Fruit fly (Drosophila melanogaster) whole organism, embryonic: Measurements from ENCODE around the gene Pk34A.

Experiments
- Atf6 ChIP-seq: fragments of 200-800 bp; sonication (Bioruptor generic); IDR thresholded peaks from 2 replicates; pipeline ENCODE4 v1.3.6; 2022; ENCODE audit warnings: missing biosample characterization, missing genetic modification characterization
- Awh ChIP-seq: fragments of 200-800 bp; sonication (Bioruptor generic); IDR thresholded peaks from 2 replicates; pipeline ENCODE4, ENCODE4 v1.3.6; 2022; ENCODE audit warnings: missing biosample characterization, missing genetic modification characterization
- Bdp1 ChIP-seq: fragments of 200-800 bp; sonication (Bioruptor generic); optimal IDR thresholded peaks from 3 replicates; lab custom pipeline; 2016; ENCODE audit warnings: missing biosample characterization, missing genetic modification characterization
- CG10147 ChIP-seq: fragments of 200-800 bp; sonication (Bioruptor generic); optimal IDR thresholded peaks from 2 replicates; lab custom pipeline; 2019; ENCODE audit warnings: missing biosample characterization, mild to moderate bottlenecking, missing genetic modification characterization, moderate library complexity
- CG10366 ChIP-seq: fragments of 200-800 bp; sonication (Bioruptor generic); IDR thresholded peaks from 2 replicates; pipeline ENCODE4 v1.3.6; 2022; ENCODE audit warnings: missing biosample characterization, missing genetic modification characterization
- CG10543 ChIP-seq: fragments of 200-800 bp; sonication (Bioruptor generic); optimal IDR thresholded peaks from 3 replicates; lab custom pipeline; 2017; ENCODE audit warnings: missing biosample characterization, mild to moderate bottlenecking, missing genetic modification characterization, moderate library complexity
- CG10565 ChIP-seq: fragments of 200-800 bp; sonication (Bioruptor generic); optimal IDR thresholded peaks from 3 replicates; lab custom pipeline; 2016; ENCODE audit warnings: missing biosample characterization, mild to moderate bottlenecking, missing genetic modification characterization
- CG12299 ChIP-seq: fragments of 200-800 bp; sonication (Bioruptor generic); optimal IDR thresholded peaks from 2 replicates; lab custom pipeline; 2018; ENCODE audit warnings: missing biosample characterization, mild to moderate bottlenecking, missing genetic modification characterization
- CG12659 ChIP-seq: fragments of 200-800 bp; sonication (Bioruptor generic); optimal IDR thresholded peaks from 3 replicates; lab custom pipeline; 2017; ENCODE audit warnings: mild to moderate bottlenecking, missing biosample characterization, missing genetic modification reagents, missing genetic modification characterization
- CG13424 ChIP-seq: fragments of 200-800 bp; sonication (Bioruptor generic); optimal IDR thresholded peaks from 2 replicates; lab custom pipeline; 2019; ENCODE audit warnings: missing biosample characterization, mild to moderate bottlenecking, missing genetic modification characterization, moderate library complexity
- CG15696 ChIP-seq: fragments of 200-800 bp; sonication (Bioruptor generic); optimal IDR thresholded peaks from 2 replicates; lab custom pipeline; 2019; ENCODE audit warnings: missing biosample characterization, mild to moderate bottlenecking, missing genetic modification characterization, moderate library complexity
- CG16863 ChIP-seq: fragments of 200-800 bp; sonication (Bioruptor generic); optimal IDR thresholded peaks from 3 replicates; lab custom pipeline; 2016; ENCODE audit warnings: missing biosample characterization, missing genetic modification characterization
- CG17328 ChIP-seq: fragments of 200-800 bp; sonication (Bioruptor generic); IDR thresholded peaks from 2 replicates; pipeline ENCODE4 v1.3.6; 2022; ENCODE audit warnings: missing biosample characterization, missing genetic modification characterization
- CG17359 ChIP-seq: fragments of 200-800 bp; sonication (Bioruptor generic); optimal IDR thresholded peaks from 3 replicates; lab custom pipeline; 2018; ENCODE audit warnings: missing biosample characterization, mild to moderate bottlenecking, missing genetic modification characterization, moderate library complexity
- CG17568 ChIP-seq: fragments of 200-800 bp; sonication (Bioruptor generic); optimal IDR thresholded peaks from 2 replicates; lab custom pipeline; 2018; ENCODE audit warnings: missing biosample characterization, mild to moderate bottlenecking, missing genetic modification characterization, moderate library complexity
- CG18011 ChIP-seq: fragments of 200-800 bp; sonication (Bioruptor generic); optimal IDR thresholded peaks from 2 replicates; lab custom pipeline; 2017; ENCODE audit warnings: missing biosample characterization, missing genetic modification characterization, mild to moderate bottlenecking, moderate library complexity, missing genotype
- CG2202 ChIP-seq: fragments of 200-800 bp; sonication (Bioruptor generic); optimal IDR thresholded peaks from 2 replicates; lab custom pipeline; 2018; ENCODE audit warnings: missing biosample characterization, mild to moderate bottlenecking, missing genetic modification characterization
- CG2678 ChIP-seq: fragments of 200-800 bp; sonication (Bioruptor generic); optimal IDR thresholded peaks from 3 replicates; lab custom pipeline; 2019; ENCODE audit warnings: missing biosample characterization, mild to moderate bottlenecking, missing genetic modification characterization, moderate library complexity
- CG33557 ChIP-seq: fragments of 200-800 bp; sonication (Bioruptor generic); optimal IDR thresholded peaks from 2 replicates; lab custom pipeline; 2019; ENCODE audit warnings: missing biosample characterization, mild to moderate bottlenecking, missing genetic modification characterization, moderate library complexity
- CG3838 ChIP-seq: fragments of 200-800 bp; sonication (Bioruptor generic); optimal IDR thresholded peaks from 3 replicates; lab custom pipeline; 2016; ENCODE audit warnings: missing biosample characterization, missing genetic modification characterization
- CG6683 ChIP-seq: fragments of 200-800 bp; sonication (Bioruptor generic); optimal IDR thresholded peaks from 2 replicates; lab custom pipeline; 2017; ENCODE audit warnings: missing biosample characterization, mild to moderate bottlenecking, missing genetic modification characterization, missing genetic modification reagents
- CG7271 ChIP-seq: fragments of 200-800 bp; sonication (Bioruptor generic); optimal IDR thresholded peaks from 2 replicates; lab custom pipeline; 2018; ENCODE audit warnings: missing biosample characterization, mild to moderate bottlenecking, missing genetic modification characterization, moderate library complexity
- CG9876 ChIP-seq: fragments of 200-800 bp; sonication (Bioruptor generic); optimal IDR thresholded peaks from 2 replicates; lab custom pipeline; 2016; ENCODE audit warnings: missing biosample characterization, missing genetic modification characterization
- CTCF ChIP-seq: fragments of 200-800 bp; sonication (Bioruptor generic); optimal IDR thresholded peaks from 2 replicates; lab custom pipeline; 2017; ENCODE audit warnings: missing biosample characterization, mild to moderate bottlenecking, missing genetic modification characterization, moderate library complexity
- Fer2 ChIP-seq: fragments of 200-800 bp; sonication (Bioruptor generic); optimal IDR thresholded peaks from 2 replicates; lab custom pipeline; 2018; ENCODE audit warnings: missing biosample characterization, mild to moderate bottlenecking, missing genetic modification characterization, moderate library complexity
- HLH54F ChIP-seq: fragments of 200-800 bp; sonication (Bioruptor generic); optimal IDR thresholded peaks from 3 replicates; lab custom pipeline; 2016; ENCODE audit warnings: missing biosample characterization, missing genetic modification characterization
- Hey ChIP-seq: fragments of 200-800 bp; sonication (Bioruptor generic); optimal IDR thresholded peaks from 3 replicates; lab custom pipeline; 2018; ENCODE audit warnings: missing biosample characterization, mild to moderate bottlenecking, missing genetic modification characterization
- MESR4 ChIP-seq: fragments of 200-800 bp; sonication (Bioruptor generic); optimal IDR thresholded peaks from 2 replicates; lab custom pipeline; 2018; ENCODE audit warnings: missing biosample characterization, mild to moderate bottlenecking, missing genetic modification characterization, moderate library complexity
- Nf-YA ChIP-seq: fragments of 200-800 bp; sonication (Bioruptor generic); IDR thresholded peaks from 2 replicates; pipeline ENCODE4 v1.3.6; 2022; ENCODE audit warnings: missing biosample characterization, missing genetic modification characterization
- ab ChIP-seq: fragments of 200-800 bp; sonication (Bioruptor generic); optimal IDR thresholded peaks from 2 replicates; lab custom pipeline; 2016; ENCODE audit warnings: missing biosample characterization, missing genetic modification characterization
- ase ChIP-seq: fragments of 200-800 bp; sonication (Bioruptor generic); IDR thresholded peaks from 3 replicates; pipeline ENCODE4 v1.3.6; 2022; ENCODE audit warnings: missing biosample characterization, missing genetic modification characterization
- az2 ChIP-seq: fragments of 200-800 bp; sonication (Bioruptor generic); optimal IDR thresholded peaks from 3 replicates; lab custom pipeline; 2016; ENCODE audit warnings: missing biosample characterization, missing genetic modification characterization
- bbx ChIP-seq: fragments of 200-800 bp; sonication (Bioruptor generic); IDR thresholded peaks from 2 replicates; pipeline ENCODE4 v1.3.6; 2022; ENCODE audit warnings: missing biosample characterization, missing genetic modification characterization; ENCODE audit not compliant: partially characterized antibody
- caup ChIP-seq: fragments of 200-800 bp; sonication (Bioruptor generic); optimal IDR thresholded peaks from 3 replicates; lab custom pipeline; 2017; ENCODE audit warnings: missing biosample characterization, mild to moderate bottlenecking, missing genetic modification characterization, moderate library complexity; ENCODE audit not compliant: severe bottlenecking
- croc ChIP-seq: fragments of 200-800 bp; sonication (Bioruptor generic); conservative IDR thresholded peaks from 3 replicates; pipeline ENCODE4 v1.3.6; 2022; ENCODE audit warnings: missing biosample characterization, missing genetic modification characterization
- dan ChIP-seq: fragments of 200-800 bp; sonication (Bioruptor generic); IDR thresholded peaks from 2 replicates; pipeline ENCODE4 v1.3.6; 2022; ENCODE audit warnings: missing biosample characterization, missing genetic modification characterization
- dati ChIP-seq: fragments of 200-800 bp; sonication (Bioruptor generic); IDR thresholded peaks from 2 replicates; pipeline ENCODE4 v1.3.6; 2022; ENCODE audit warnings: missing biosample characterization, missing genetic modification characterization
- dmrt99B ChIP-seq: fragments of 200-800 bp; sonication (Bioruptor generic); optimal IDR thresholded peaks from 2 replicates; lab custom pipeline; 2018; ENCODE audit warnings: missing biosample characterization, mild to moderate bottlenecking, missing genetic modification characterization, moderate library complexity
- fru ChIP-seq: fragments of >200 bp; optimal IDR thresholded peaks from 2 replicates; lab custom pipeline; 2017
- grau ChIP-seq: fragments of 200-800 bp; optimal IDR thresholded peaks from 3 replicates; lab custom pipeline; 2019; ENCODE audit warnings: missing biosample characterization, mild to moderate bottlenecking, missing genetic modification characterization, moderate library complexity
- gro ChIP-seq: fragments of 200-800 bp; sonication (Bioruptor generic); optimal IDR thresholded peaks from 2 replicates; lab custom pipeline; 2016; ENCODE audit warnings: missing biosample characterization, missing genetic modification characterization
- gsb-n ChIP-seq: fragments of 200-800 bp; sonication (Bioruptor generic); optimal IDR thresholded peaks from 3 replicates; lab custom pipeline; 2018; ENCODE audit warnings: missing biosample characterization, mild to moderate bottlenecking, missing genetic modification characterization
- h ChIP-seq: fragments of >200 bp; optimal IDR thresholded peaks from 2 replicates; lab custom pipeline; 2017
- jigr1 ChIP-seq: fragments of 200-800 bp; sonication (Bioruptor generic); IDR thresholded peaks from 3 replicates; pipeline ENCODE4 v1.3.6; 2022; ENCODE audit warnings: missing biosample characterization, missing genetic modification characterization
- nerfin-2 ChIP-seq: fragments of 200-800 bp; sonication (Bioruptor generic); IDR thresholded peaks from 2 replicates; pipeline ENCODE4 v1.3.6; 2022; ENCODE audit warnings: missing biosample characterization, missing genetic modification characterization; ENCODE audit not compliant: partially characterized antibody
- pb ChIP-seq: fragments of 200-800 bp; sonication (Bioruptor generic); optimal IDR thresholded peaks from 3 replicates; lab custom pipeline; 2016; ENCODE audit warnings: missing biosample characterization, missing genetic modification characterization
- pros ChIP-seq: fragments of 200-800 bp; sonication (Bioruptor generic); optimal IDR thresholded peaks from 3 replicates; lab custom pipeline; 2019; ENCODE audit warnings: missing biosample characterization, mild to moderate bottlenecking, missing genetic modification characterization, moderate library complexity
- sim ChIP-seq: fragments of 200-800 bp; sonication (Bioruptor generic); IDR thresholded peaks from 2 replicates; pipeline ENCODE4 v1.3.6; 2022; ENCODE audit warnings: missing biosample characterization, missing genetic modification characterization
- tx ChIP-seq: fragments of 200-800 bp; sonication (Bioruptor generic); optimal IDR thresholded peaks from 2 replicates; lab custom pipeline; 2016; ENCODE audit warnings: missing biosample characterization, missing genetic modification characterization
- zen ChIP-seq: fragments of 200-800 bp; sonication (Bioruptor generic); optimal IDR thresholded peaks from 3 replicates; lab custom pipeline; 2018; ENCODE audit warnings: missing biosample characterization, mild to moderate bottlenecking, missing genetic modification characterization, moderate library complexity
- zf30C ChIP-seq: fragments of 200-800 bp; sonication (Bioruptor generic); optimal IDR thresholded peaks from 3 replicates; lab custom pipeline; 2018; ENCODE audit warnings: missing biosample characterization, mild to moderate bottlenecking, missing genetic modification characterization

The Pk34A gene

DNA sequence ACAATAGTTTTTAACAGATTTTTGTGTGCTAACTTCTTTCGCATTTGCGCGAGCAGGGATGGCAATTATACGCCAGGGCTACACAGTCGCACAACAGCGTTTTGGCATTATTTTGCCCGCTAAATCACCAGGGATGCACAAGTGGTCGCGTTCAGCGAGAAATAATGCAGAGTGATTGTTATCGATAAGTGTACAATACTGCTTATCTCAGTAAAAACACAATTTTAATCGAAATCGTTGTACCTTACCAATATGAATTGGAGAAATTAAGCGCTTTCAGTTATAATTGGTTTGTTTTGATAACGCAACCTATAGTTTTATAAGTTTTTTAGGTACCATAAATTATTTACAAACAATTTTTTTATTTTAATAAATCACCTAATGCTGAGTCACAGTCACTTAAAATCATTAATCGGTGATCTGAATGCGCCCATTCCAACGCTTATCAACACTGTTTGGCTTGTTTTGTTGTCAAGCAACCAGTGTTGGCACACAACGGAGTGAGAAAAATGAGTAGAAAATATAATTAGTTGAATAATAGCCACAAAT, 18.2 kb downstream of the Pk34A start, which contains the start of the genes Sfmbt and CG5439 (continued):
- peak; percentile 26 for TF ChIP-seq CG3838
- peak; percentile 88 for TF ChIP-seq HLH54F (GFP tag; lab: Kevin White, UChicago)
- no peak for TF ChIP-seq h (lab: Kevin White, UChicago)
- TF ChIP-seq fru (lab: Kevin White, UChicago) = no peak
- peak; percentile 17 for TF ChIP-seq gro
- no peak for TF ChIP-seq CG17359
- TF ChIP-seq Bdp1 (GFP tag; lab: Kevin White, UChicago) = peak; percentile 67
- no peak for TF ChIP-seq zf30C (GFP tag; lab: Kevin White, UChicago)
- TF ChIP-seq Fer2 (tag; lab: Kevin White, UChicago) = peak; percentile 57
- TF ChIP-seq CTCF (GFP tag; lab: Kevin White, UChicago) = peak; percentile 10
- TF ChIP-seq dan (GFP tag; lab: Robert Waterston, UW) = no peak
- no peak for TF ChIP-seq CG7271
- no peak for TF ChIP-seq CG17568
- peak; percentile 79 for TF ChIP-seq grau (tag; lab: Kevin White, UChicago)
- TF ChIP-seq Nf-YA (GFP tag; lab: Robert Waterston, UW) = no peak
- peak; percentile 81 for TF ChIP-seq CG13424
- TF ChIP-seq pb = peak; percentile 60
- peak; percentile 77 for TF ChIP-seq zen (tag; lab: Kevin White, UChicago)
- TF ChIP-seq dati (GFP tag; lab: Robert Waterston, UW) = no peak
- TF ChIP-seq CG10543 = no peak
- TF ChIP-seq ab (GFP tag; lab: Kevin White, UChicago) = peak; percentile 54
- no peak for TF ChIP-seq CG10147 (GFP tag; lab: Kevin White, UChicago)
- peak; percentile 56; the same call in 1 of the 2 replicates for TF ChIP-seq nerfin-2 (GFP tag; lab: Robert Waterston, UW)
- TF ChIP-seq croc = peak; percentile 61
- peak; percentile 39; the same call in 1 of the 2 replicates for TF ChIP-seq CG10366 (GFP tag; lab: Robert Waterston, UW)
- TF ChIP-seq CG33557 (GFP tag; lab: Kevin White, UChicago) = peak; percentile 62
- TF ChIP-seq dmrt99B (tag; lab: Kevin White, UChicago) = no peak
- TF ChIP-seq sim (GFP tag; lab: Robert Waterston, UW) = no peak
- peak; percentile 38 for TF ChIP-seq CG18011
- TF ChIP-seq CG16863 (GFP tag; lab: Kevin White, UChicago) = peak; percentile 69
- TF ChIP-seq CG12299 (tag; lab: Kevin White, UChicago) = peak; percentile 6
- TF ChIP-seq CG10565 (GFP tag; lab: Kevin White, UChicago) = no peak
- peak; percentile 73 for TF ChIP-seq CG15696
- TF ChIP-seq caup (GFP tag; lab: Kevin White, UChicago) = no peak
- TF ChIP-seq CG9876 (GFP tag; lab: Kevin White, UChicago) = peak; percentile 69
- TF ChIP-seq pros (GFP tag; lab: Kevin White, UChicago) = no peak
- no peak for TF ChIP-seq CG17328 (GFP tag; lab: Robert Waterston, UW)
- TF ChIP-seq tx (GFP tag; lab: Kevin White, UChicago) = peak; percentile 75
- peak; percentile 94 for TF ChIP-seq CG12659
- no peak for TF ChIP-seq Hey (tag; lab: Kevin White, UChicago)
- TF ChIP-seq gsb-n (tag; lab: Kevin White, UChicago) = no peak
- 0 out of 3 replicates have a peak, but pooled peaks have one; percentile 45 for TF ChIP-seq ase (GFP tag; lab: Robert Waterston, UW)
- TF ChIP-seq CG2678 = no peak
- peak; percentile 71 for TF ChIP-seq az2
- peak; percentile 2 for TF ChIP-seq CG6683 (GFP tag; lab: Kevin White, UChicago)
- peak; percentile 45; the same call in 1 of the 3 replicates for TF ChIP-seq jigr1 (GFP tag; lab: Robert Waterston, UW)
- no peak for TF ChIP-seq MESR4 (GFP tag; lab: Kevin White, UChicago)
- peak; percentile 53; the same call in 1 of the 2 replicates for TF ChIP-seq Atf6 (GFP tag; lab: Robert Waterston, UW)
- no peak for TF ChIP-seq bbx (GFP tag; lab: Robert Waterston, UW)
- TF ChIP-seq Awh (GFP tag; lab: Robert Waterston, UW) = no peak
- TF ChIP-seq CG2202 (tag; lab: Kevin White, UChicago) = peak; percentile 23
